Fruit fly (Drosophila melanogaster) whole organism, prepupa: ENCODE measurements around the gene Drgx.

Experiments
- CG6854 ChIP-seq: fragments of 200-800 bp; sonication (Bioruptor generic); optimal IDR thresholded peaks from 2 replicates; lab custom pipeline; 2017; ENCODE audit warnings: missing biosample characterization, mild to moderate bottlenecking, missing genetic modification characterization
- Eip75B ChIP-seq: fragments of 200-800 bp; sonication (Bioruptor generic); optimal IDR thresholded peaks from 3 replicates; lab custom pipeline; 2016; ENCODE audit warnings: missing biosample characterization, missing genetic modification characterization
- Eip78C ChIP-seq: fragments of 200-800 bp; sonication (Bioruptor generic); peaks from one replicate; lab custom pipeline; 2016; ENCODE audit warnings: missing biosample characterization, missing genetic modification characterization
- Lpt ChIP-seq: fragments of 200-800 bp; sonication (Bioruptor generic); optimal IDR thresholded peaks from 3 replicates; lab custom pipeline; 2016; ENCODE audit warnings: missing biosample characterization, missing genetic modification characterization
- Sox102F ChIP-seq: fragments of 200-800 bp; sonication (Bioruptor generic); optimal IDR thresholded peaks from 2 replicates; lab custom pipeline; 2016; ENCODE audit warnings: missing biosample characterization, mild to moderate bottlenecking, missing genetic modification characterization
- acj6 ChIP-seq: fragments of 200-800 bp; sonication (Bioruptor generic); optimal IDR thresholded peaks from 3 replicates; lab custom pipeline; 2016; ENCODE audit warnings: missing biosample characterization, missing genetic modification characterization
- spab ChIP-seq: fragments of 200-800 bp; sonication (Bioruptor generic); optimal IDR thresholded peaks from 2 replicates; lab custom pipeline; 2017; ENCODE audit warnings: missing biosample characterization, mild to moderate bottlenecking, missing genetic modification characterization, missing genetic modification reagents

dm6 chr2L:3729635-3730034 is 67.1 kb downstream of the Drgx start:
- TF ChIP-seq acj6 (GFP tag; lab: Kevin White, UChicago) (no peak), CG6854 (GFP tag; lab: Kevin White, UChicago) (no peak), spab (GFP tag; lab: Kevin White, UChicago) (no peak), Eip78C (GFP tag; lab: Kevin White, UChicago) (no peak), Sox102F (GFP tag; lab: Kevin White, UChicago) (no peak), Lpt (no peak), Eip75B (GFP tag; lab: Kevin White, UChicago) (no peak)
